Worm (Caenorhabditis elegans): ENCODE measurements around the gene acs-1.
A peak's percentile ranks its signal among the peaks of the same experiment; 100 is the strongest.

The acs-1 gene

ce11 chrV:6549871-6550270, 25.1 kb downstream of the acs-1 start, which contains the start of gene lipl-4:
TSS of gene lipl-4 (plus strand) at chrV:6550171.
- TF ChIP-seq skn-1 (tag; optimal IDR thresholded peaks at IDR 0.05) = no peak
- TF ChIP-seq ztf-11 (tag; optimal IDR thresholded peaks at IDR 0.05) = no peak
- no peak for TF ChIP-seq nhr-77 (tag; optimal IDR thresholded peaks at IDR 0.05)
- TF ChIP-seq sma-3 (GFP tag; optimal IDR thresholded peaks at IDR 0.05) = no peak
- no peak for TF ChIP-seq nhr-10 (tag; optimal IDR thresholded peaks at IDR 0.05)
- TF ChIP-seq lin-13 (GFP tag; optimal IDR thresholded peaks at IDR 0.05) = no peak
- no peak for TF ChIP-seq sma-9 (GFP tag; optimal IDR thresholded peaks at IDR 0.05)
- no peak for TF ChIP-seq sma-9 (tag; optimal IDR thresholded peaks at IDR 0.05)
- TF ChIP-seq Y55F3AM.14 (GFP tag; optimal IDR thresholded peaks at IDR 0.05) = no peak

DNA sequence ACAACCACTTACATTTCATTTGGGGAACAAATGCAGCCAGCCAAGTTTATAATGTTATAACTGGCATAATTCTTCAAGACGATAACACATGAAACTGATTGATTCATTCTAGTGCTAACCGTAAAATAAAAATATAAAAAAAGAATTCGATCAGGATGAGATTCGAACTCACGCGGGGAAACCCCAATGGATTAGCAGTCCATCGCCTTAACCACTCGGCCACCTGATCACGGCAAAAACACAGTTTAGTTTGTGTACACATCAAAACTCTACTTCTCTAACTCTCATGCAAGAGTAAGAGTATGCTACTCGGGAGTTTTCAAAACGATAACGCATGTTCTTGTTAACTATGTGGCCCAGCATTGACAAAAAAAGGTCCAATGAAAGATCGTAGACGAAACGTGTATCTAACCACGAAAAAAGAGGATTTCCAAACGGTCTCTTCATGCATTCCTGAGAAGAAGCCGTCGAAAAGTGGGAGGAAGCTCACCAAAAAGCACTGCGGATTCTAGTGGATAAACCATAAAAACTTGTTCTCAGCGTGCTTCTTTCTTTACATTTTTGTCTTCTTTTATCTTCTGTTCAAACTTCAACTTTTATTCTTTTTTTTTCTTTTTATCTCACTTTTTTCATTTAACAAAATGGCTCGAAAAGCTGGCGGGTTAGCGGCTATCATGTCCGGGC, 27.1 kb downstream of the acs-1 start, which contains the start of gene twk-10:
TSS of gene twk-10 (plus strand) at position 634 of the 684 bp plus-strand sequence.
- TF ChIP-seq nhr-129 (tag; optimal IDR thresholded peaks at IDR 0.05) = peak; percentile 54
- no peak for TF ChIP-seq ZK546.5 (tag; optimal IDR thresholded peaks at IDR 0.05)
- TF ChIP-seq ztf-1 (GFP tag; conservative IDR thresholded peaks at IDR 0.05) = no peak
- no peak for TF ChIP-seq lin-13 (GFP tag; optimal IDR thresholded peaks at IDR 0.05)
- TF ChIP-seq unc-55 (GFP tag; optimal IDR thresholded peaks at IDR 0.05) = no peak
- no peak for TF ChIP-seq ztf-11 (tag; optimal IDR thresholded peaks at IDR 0.05)
- peak; percentile 18 for TF ChIP-seq C34F6.9 (tag; optimal IDR thresholded peaks at IDR 0.05)
- TF ChIP-seq alr-1 (tag; optimal IDR thresholded peaks at IDR 0.05) = no peak
- TF ChIP-seq ztf-4 (tag; optimal IDR thresholded peaks at IDR 0.05) = no peak
- TF ChIP-seq R02D3.7 (tag; optimal IDR thresholded peaks at IDR 0.05) = no peak
- TF ChIP-seq unc-62 (GFP tag; optimal IDR thresholded peaks at IDR 0.05) = no peak
- no peak for TF ChIP-seq lin-11 (tag; optimal IDR thresholded peaks at IDR 0.05)
- TF ChIP-seq lin-39 (tag; optimal IDR thresholded peaks at IDR 0.05) = no peak
- TF ChIP-seq fos-1 (tag; optimal IDR thresholded peaks at IDR 0.05) = peak; percentile 59
- no peak for TF ChIP-seq mbf-1 (tag; optimal IDR thresholded peaks at IDR 0.05)
- peak; percentile 43 for TF ChIP-seq sma-9 (GFP tag; optimal IDR thresholded peaks at IDR 0.05)
- TF ChIP-seq sma-9 (tag; optimal IDR thresholded peaks at IDR 0.05) = no peak
- TF ChIP-seq F13H6.1 (tag; optimal IDR thresholded peaks at IDR 0.05) = no peak
- TF ChIP-seq gmeb-1 (tag; optimal IDR thresholded peaks at IDR 0.05) = no peak
- TF ChIP-seq mdl-1 (tag; optimal IDR thresholded peaks at IDR 0.05) = no peak
- no peak for TF ChIP-seq nhr-237 (tag; optimal IDR thresholded peaks at IDR 0.05)
- no peak for TF ChIP-seq elt-1 (tag; optimal IDR thresholded peaks at IDR 0.05)
- TF ChIP-seq sma-3 (GFP tag; optimal IDR thresholded peaks at IDR 0.05) = peak; percentile 19
- no peak for TF ChIP-seq nhr-21 (tag; optimal IDR thresholded peaks at IDR 0.05)
- TF ChIP-seq nhr-10 (tag; optimal IDR thresholded peaks at IDR 0.05) = no peak
- no peak for TF ChIP-seq ceh-16 (tag; optimal IDR thresholded peaks at IDR 0.05)
- no peak for TF ChIP-seq ama-1 (optimal IDR thresholded peaks at IDR 0.05)
- no peak for TF ChIP-seq crh-2 (tag; optimal IDR thresholded peaks at IDR 0.05)
- no peak for TF ChIP-seq nhr-23 (tag; optimal IDR thresholded peaks at IDR 0.05)
- TF ChIP-seq nhr-6 (tag; optimal IDR thresholded peaks at IDR 0.05) = no peak

DNA sequence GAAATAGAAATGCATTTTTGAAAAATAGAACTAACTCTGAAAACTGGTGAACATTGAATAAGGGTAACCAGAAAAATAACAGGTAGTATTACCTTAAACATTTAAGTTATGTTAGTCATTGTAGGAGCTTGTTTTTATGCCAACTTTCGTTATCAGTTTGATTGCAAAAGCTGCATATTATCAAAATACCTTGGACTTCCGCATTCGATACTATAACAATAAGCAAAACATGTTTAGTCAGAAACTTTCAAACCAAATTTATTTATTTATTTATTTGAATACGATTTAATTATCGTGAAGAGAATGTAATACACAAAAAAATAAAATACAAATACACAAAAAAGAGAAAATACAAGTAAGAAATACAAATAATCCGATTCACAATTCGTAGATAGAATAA, 29.5 kb downstream of the acs-1 start, which contains the start of gene K04A8.19:
TSS of gene K04A8.19 (minus strand) at position 101 of the 400 bp plus-strand sequence.
- TF ChIP-seq sem-4 (tag; optimal IDR thresholded peaks at IDR 0.05) (no peak), nhr-25 (tag; optimal IDR thresholded peaks at IDR 0.05) (no peak), Y55F3AM.14 (GFP tag; optimal IDR thresholded peaks at IDR 0.05) (no peak), mab-5 (tag; optimal IDR thresholded peaks at IDR 0.05) (no peak), sma-9 (GFP tag; optimal IDR thresholded peaks at IDR 0.05) (no peak), sma-9 (tag; optimal IDR thresholded peaks at IDR 0.05) (no peak), peb-1 (tag; optimal IDR thresholded peaks at IDR 0.05) (no peak), F13H6.1 (tag; optimal IDR thresholded peaks at IDR 0.05) (no peak), snpc-4 (tag; optimal IDR thresholded peaks at IDR 0.05) (no peak), ceh-82 (tag; optimal IDR thresholded peaks at IDR 0.05) (no peak), unc-39 (tag; optimal IDR thresholded peaks at IDR 0.05) (no peak), lin-11 (tag; optimal IDR thresholded peaks at IDR 0.05) (no peak), dmd-4 (tag; optimal IDR thresholded peaks at IDR 0.05) (no peak), ama-1 (optimal IDR thresholded peaks at IDR 0.05) (no peak), nhr-10 (tag; optimal IDR thresholded peaks at IDR 0.05) (no peak), nhr-237 (tag; optimal IDR thresholded peaks at IDR 0.05) (no peak), nhr-23 (tag; optimal IDR thresholded peaks at IDR 0.05) (no peak), egl-27 (tag; optimal IDR thresholded peaks at IDR 0.05) (no peak), mdl-1 (tag; optimal IDR thresholded peaks at IDR 0.05) (no peak), crh-2 (tag; optimal IDR thresholded peaks at IDR 0.05) (no peak), gmeb-1 (tag; optimal IDR thresholded peaks at IDR 0.05) (no peak)

Measured in whole organism, L2 larva.